Worm (Caenorhabditis elegans) whole organism, midembryonic: ENCODE data around the gene idi-1.

ENCODE experiments used
- T22C8.4 ChIP-seq: fragments of 200-800 bp; sonication (Bioruptor generic); IDR thresholded peaks from 2 replicates; pipeline ENCODE4 v1.3.6; 2022; ENCODE audit warnings: missing genetic modification characterization, missing compliant biosample characterization
- cog-1 ChIP-seq: sonication (generic microtip); optimal IDR thresholded peaks from 2 replicates; lab custom pipeline; 2016; ENCODE audit warnings: missing genetic modification characterization, missing compliant biosample characterization
- flt-1 ChIP-seq: fragments of 200-800 bp; sonication (Bioruptor generic); IDR thresholded peaks from 2 replicates; pipeline ENCODE4 v1.3.6; 2022; ENCODE audit warnings: missing genetic modification characterization, missing compliant biosample characterization
- klf-2 ChIP-seq: fragments of 200-800 bp; sonication (Bioruptor generic); conservative IDR thresholded peaks from 2 replicates; pipeline ENCODE4 v1.3.6; 2022; ENCODE audit warnings: missing genetic modification reagents, missing genetic modification characterization, missing compliant biosample characterization
- med-1 ChIP-seq: sonication (generic microtip); optimal IDR thresholded peaks from 2 replicates; lab custom pipeline; 2017; ENCODE audit warnings: missing genetic modification characterization, mild to moderate bottlenecking, missing compliant biosample characterization, antibody characterized with exemption, missing genetic modification reagents; ENCODE audit not compliant: insufficient read depth
- ref-1 ChIP-seq: fragments of 200-800 bp; sonication (Bioruptor generic); conservative IDR thresholded peaks from 2 replicates; pipeline ENCODE4 v1.3.6; 2022; ENCODE audit warnings: missing genetic modification reagents, missing genetic modification characterization, missing compliant biosample characterization
- tab-1 ChIP-seq: fragments of 200-800 bp; sonication (Bioruptor generic); IDR thresholded peaks from 2 replicates; pipeline ENCODE4 v1.3.6; 2022; ENCODE audit warnings: missing genetic modification characterization, missing compliant biosample characterization
- ztf-23 ChIP-seq: fragments of 200-800 bp; sonication (Bioruptor generic); IDR thresholded peaks from 2 replicates; pipeline ENCODE4 v1.3.6; 2022; ENCODE audit warnings: missing genetic modification reagents, missing genetic modification characterization, missing compliant biosample characterization
- ztf-29 ChIP-seq: fragments of 200-800 bp; sonication (Bioruptor generic); IDR thresholded peaks from 2 replicates; pipeline ENCODE4 v1.3.6; 2022; ENCODE audit warnings: missing genetic modification reagents, missing genetic modification characterization, missing compliant biosample characterization

idi-1 gene

DNA sequence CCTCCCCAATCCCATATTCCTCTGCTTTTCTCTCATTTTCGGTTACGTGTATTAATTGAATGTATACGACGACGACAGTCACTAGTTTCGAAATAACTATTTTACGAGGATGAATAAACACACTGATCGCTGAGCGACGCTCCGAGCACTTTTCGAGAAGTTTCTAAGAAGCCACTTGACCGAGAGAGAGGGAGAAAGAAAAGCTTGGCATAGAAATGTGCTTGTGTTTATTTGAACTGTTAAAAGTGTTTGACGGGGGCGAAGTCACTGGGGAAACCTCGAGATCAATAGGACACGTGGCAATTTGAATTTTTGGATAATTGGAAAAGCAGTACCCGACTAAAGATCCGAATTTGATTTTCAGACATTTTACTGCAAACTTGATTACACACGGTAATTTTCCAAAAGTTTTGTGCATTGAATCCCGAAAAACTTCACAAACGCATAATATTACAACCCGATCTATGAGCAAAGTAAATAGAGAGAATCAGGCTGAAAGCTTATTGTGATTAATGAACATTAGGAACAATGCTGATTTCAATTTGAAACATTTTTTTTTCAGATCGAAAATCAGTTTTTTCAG is 45.1 kb downstream of the idi-1 start:
- no peak for TF ChIP-seq ztf-29 (GFP tag; lab: Robert Waterston, UW)
- no peak for TF ChIP-seq med-1
- no peak for TF ChIP-seq flt-1 (GFP tag; lab: Robert Waterston, UW)
- no peak for TF ChIP-seq ref-1
- TF ChIP-seq tab-1 (GFP tag; lab: Robert Waterston, UW): no peak
- no peak for TF ChIP-seq klf-2 (GFP tag; lab: Robert Waterston, UW)
- TF ChIP-seq cog-1 (tag; lab: Kevin White, UChicago): no peak
- no peak for TF ChIP-seq ztf-23 (GFP tag; lab: Robert Waterston, UW)
- TF ChIP-seq T22C8.4 (GFP tag; lab: Robert Waterston, UW): no peak

DNA sequence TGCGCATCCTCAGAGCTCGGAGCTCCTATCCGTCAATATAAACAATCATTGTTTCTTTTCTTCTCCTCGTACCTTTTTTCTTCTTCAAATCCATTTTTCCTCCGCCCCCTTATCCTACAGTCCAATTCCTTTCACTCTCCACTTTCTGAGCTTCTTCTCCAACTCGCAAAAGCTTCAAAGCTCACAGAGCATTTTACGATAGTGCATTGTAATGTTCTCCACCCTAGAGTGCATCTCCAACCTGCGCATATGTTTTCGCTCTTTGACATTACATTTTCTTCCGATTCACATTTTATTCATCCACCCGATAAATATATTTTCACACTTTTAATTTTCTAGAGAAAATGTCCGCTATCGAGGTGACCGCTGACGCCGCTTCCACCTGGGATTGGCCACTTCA is 46.3 kb downstream of the idi-1 start, which contains the start of gene hsp-12.2:
Gene hsp-12.2, plus strand, starts transcription at position 301 of the 400 bp plus-strand sequence.
- TF ChIP-seq cog-1 (tag; lab: Kevin White, UChicago): no peak
- no peak for TF ChIP-seq flt-1 (GFP tag; lab: Robert Waterston, UW)
- no peak for TF ChIP-seq ref-1
- no peak for TF ChIP-seq med-1
- TF ChIP-seq ztf-29 (GFP tag; lab: Robert Waterston, UW): no peak
- no peak for TF ChIP-seq klf-2 (GFP tag; lab: Robert Waterston, UW)
- TF ChIP-seq tab-1 (GFP tag; lab: Robert Waterston, UW): no peak
- no peak for TF ChIP-seq T22C8.4 (GFP tag; lab: Robert Waterston, UW)
- no peak for TF ChIP-seq ztf-23 (GFP tag; lab: Robert Waterston, UW)

DNA sequence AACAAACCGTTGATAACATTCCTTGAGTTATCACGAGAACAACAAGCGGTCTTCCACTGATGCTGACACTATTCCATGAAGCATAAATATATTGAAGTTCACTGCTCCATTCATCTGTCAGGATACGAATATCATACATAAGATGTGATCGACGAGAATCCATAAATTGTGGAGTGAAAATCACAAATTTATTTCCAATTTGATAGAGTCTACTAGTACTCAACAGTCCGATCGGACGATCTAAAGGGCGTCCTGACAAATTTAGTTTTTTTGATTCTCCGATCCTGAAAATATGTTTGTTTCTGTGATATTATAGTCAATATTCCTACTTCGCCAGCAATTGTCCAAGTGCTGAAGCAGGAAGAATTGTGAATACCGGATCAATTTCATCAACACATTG is 50.7 kb downstream of the idi-1 start:
- TF ChIP-seq med-1: no peak
- TF ChIP-seq ztf-23 (GFP tag; lab: Robert Waterston, UW): no peak
- no peak for TF ChIP-seq ztf-29 (GFP tag; lab: Robert Waterston, UW)
- no peak for TF ChIP-seq ref-1
- TF ChIP-seq cog-1 (tag; lab: Kevin White, UChicago): no peak
- no peak for TF ChIP-seq klf-2 (GFP tag; lab: Robert Waterston, UW)
- no peak for TF ChIP-seq T22C8.4 (GFP tag; lab: Robert Waterston, UW)
- no peak for TF ChIP-seq flt-1 (GFP tag; lab: Robert Waterston, UW)
- no peak for TF ChIP-seq tab-1 (GFP tag; lab: Robert Waterston, UW)
